Fruit fly (Drosophila melanogaster) whole organism, wandering third instar larva: ENCODE measurements around the gene rictor.

Experiments used
- Abd-B ChIP-seq: fragments of >200 bp; optimal IDR thresholded peaks from 2 replicates; lab custom pipeline; 2017; ENCODE audit warnings: missing biosample characterization, missing genetic modification characterization
- CG32264 ChIP-seq: fragments of 200-800 bp; sonication (Bioruptor generic); optimal IDR thresholded peaks from 2 replicates; lab custom pipeline; 2016; ENCODE audit warnings: missing biosample characterization, missing genetic modification characterization
- CG9705 ChIP-seq: fragments of 200-800 bp; sonication (Bioruptor generic); optimal IDR thresholded peaks from 2 replicates; lab custom pipeline; 2018; ENCODE audit warnings: missing biosample characterization, mild to moderate bottlenecking, missing genetic modification characterization
- CrebA ChIP-seq: fragments of 200-800 bp; sonication (Bioruptor generic); optimal IDR thresholded peaks from 2 replicates; lab custom pipeline; 2016; ENCODE audit warnings: missing biosample characterization, mild to moderate bottlenecking, missing genetic modification characterization, borderline replicate concordance
- Dfd ChIP-seq: fragments of >200 bp; optimal IDR thresholded peaks from 2 replicates; lab custom pipeline; 2017; ENCODE audit warnings: missing biosample characterization, missing genetic modification characterization
- Dif ChIP-seq: fragments of 200-275, 200-300 bp; sonication (Bioruptor generic); optimal IDR thresholded peaks from 2 replicates; lab custom pipeline; 2018; ENCODE audit warnings: missing biosample characterization, missing genetic modification characterization; ENCODE audit not compliant: partially characterized antibody
- GATAd ChIP-seq: sonication (Bioruptor generic); optimal IDR thresholded peaks from 2 replicates; lab custom pipeline; 2016; ENCODE audit warnings: missing biosample characterization, missing genetic modification characterization
- HLH106 ChIP-seq: fragments of 200-800 bp; optimal IDR thresholded peaks from 3 replicates; lab custom pipeline; 2019; ENCODE audit warnings: missing biosample characterization, mild to moderate bottlenecking, missing genetic modification characterization, moderate library complexity
- Hnf4 ChIP-seq: fragments of 200-800 bp; sonication (Bioruptor generic); optimal IDR thresholded peaks from 2 replicates; lab custom pipeline; 2016; ENCODE audit warnings: missing biosample characterization, mild to moderate bottlenecking, missing genetic modification characterization
- Hr78 ChIP-seq: fragments of >200 bp; optimal IDR thresholded peaks from 2 replicates; lab custom pipeline; 2017; ENCODE audit warnings: missing biosample characterization, missing genetic modification characterization
- Hr83 ChIP-seq: fragments of 200-300 bp; sonication (Bioruptor generic); optimal IDR thresholded peaks from 2 replicates; lab custom pipeline; 2016; ENCODE audit warnings: missing biosample characterization, mild to moderate bottlenecking, missing genetic modification characterization, moderate library complexity; ENCODE audit not compliant: poor library complexity, severe bottlenecking
- Jra ChIP-seq: sonication (Bioruptor generic); optimal IDR thresholded peaks from 2 replicates; lab custom pipeline; 2016; ENCODE audit warnings: missing biosample characterization, missing genetic modification characterization
- Mio ChIP-seq: sonication (Bioruptor generic); optimal IDR thresholded peaks from 2 replicates; lab custom pipeline; 2016; ENCODE audit warnings: missing biosample characterization, missing genetic modification characterization
- Myc ChIP-seq: fragments of >200 bp; optimal IDR thresholded peaks from 2 replicates; lab custom pipeline; 2017
- N ChIP-seq: fragments of >200 bp; optimal IDR thresholded peaks from 2 replicates; lab custom pipeline; 2018; ENCODE audit warnings: missing biosample characterization, missing external identifiers, missing genetic modification characterization
- OdsH ChIP-seq: fragments of 200-800 bp; sonication (Bioruptor generic); optimal IDR thresholded peaks from 2 replicates; lab custom pipeline; 2016; ENCODE audit warnings: missing biosample characterization, mild to moderate bottlenecking, missing genetic modification characterization
- Rel ChIP-seq, 2 experiments: fragments of 200-800 bp; sonication (Bioruptor generic) in 1 of 2; optimal IDR thresholded peaks; 2 replicates in 1 of 2; 3 replicates in 1 of 2; lab custom pipeline; 2016 to 2019; ENCODE audit warnings: mild to moderate bottlenecking in 2 of 2, missing biosample characterization in 2 of 2, missing genetic modification characterization in 2 of 2, moderate library complexity in 1 of 2
- Sp1 ChIP-seq: fragments of 200-800 bp; sonication (Bioruptor generic); optimal IDR thresholded peaks from 3 replicates; lab custom pipeline; 2019; ENCODE audit warnings: missing biosample characterization, mild to moderate bottlenecking, missing genetic modification characterization, moderate library complexity
- Vsx2 ChIP-seq: fragments of 200-300, 225-300 bp; sonication (Bioruptor generic); optimal IDR thresholded peaks from 2 replicates; lab custom pipeline; 2018; ENCODE audit warnings: missing biosample characterization, missing genetic modification characterization; ENCODE audit not compliant: partially characterized antibody
- br ChIP-seq: fragments of 200-800 bp; sonication (Bioruptor generic); optimal IDR thresholded peaks from 2 replicates; lab custom pipeline; 2016; ENCODE audit warnings: missing biosample characterization, missing genetic modification characterization
- brk ChIP-seq: fragments of 200-800 bp; sonication (Bioruptor generic); optimal IDR thresholded peaks from 2 replicates; lab custom pipeline; 2016; ENCODE audit warnings: missing biosample characterization, mild to moderate bottlenecking, missing genetic modification characterization
- dmrt93B ChIP-seq: fragments of 200-800 bp; sonication (Bioruptor generic); optimal IDR thresholded peaks from 2 replicates; lab custom pipeline; 2018; ENCODE audit warnings: missing biosample characterization, mild to moderate bottlenecking, missing genetic modification characterization
- dsf ChIP-seq: sonication (Bioruptor generic); optimal IDR thresholded peaks from 2 replicates; lab custom pipeline; 2016; ENCODE audit warnings: missing biosample characterization, missing genetic modification characterization, borderline replicate concordance
- ey ChIP-seq: fragments of 200-800 bp; sonication (Bioruptor generic); optimal IDR thresholded peaks from 2 replicates; lab custom pipeline; 2016; ENCODE audit warnings: missing biosample characterization, missing genetic modification characterization
- foxo ChIP-seq, 2 experiments: fragments of 200-800 bp; sonication (Bioruptor generic); optimal IDR thresholded peaks; 2 replicates in 1 of 2; 3 replicates in 1 of 2; lab custom pipeline; 2016 to 2017; ENCODE audit warnings: missing biosample characterization in 2 of 2, missing genetic modification characterization in 2 of 2
- fru ChIP-seq: fragments of 200-800 bp; sonication (Bioruptor generic); optimal IDR thresholded peaks from 3 replicates; lab custom pipeline; 2016; ENCODE audit warnings: missing biosample characterization, mild to moderate bottlenecking, missing genetic modification characterization
- h ChIP-seq: fragments of 200-800 bp; sonication (Bioruptor generic); optimal IDR thresholded peaks from 3 replicates; lab custom pipeline; 2016; ENCODE audit warnings: missing biosample characterization, mild to moderate bottlenecking, missing genetic modification characterization
- jim ChIP-seq: fragments of 175-275, 200-325 bp; sonication (Bioruptor generic); optimal IDR thresholded peaks from 2 replicates; lab custom pipeline; 2016; ENCODE audit warnings: missing biosample characterization, mild to moderate bottlenecking, missing genetic modification characterization
- lola ChIP-seq: fragments of >200 bp; optimal IDR thresholded peaks from 2 replicates; lab custom pipeline; 2017; ENCODE audit warnings: missing biosample characterization, missing genetic modification characterization
- pan ChIP-seq: fragments of >200 bp; optimal IDR thresholded peaks from 2 replicates; lab custom pipeline; 2017
- rgr ChIP-seq: fragments of 200-800 bp; sonication (Bioruptor generic); optimal IDR thresholded peaks from 3 replicates; lab custom pipeline; 2016; ENCODE audit warnings: missing biosample characterization, mild to moderate bottlenecking, missing genetic modification characterization
- sage ChIP-seq: fragments of 200-800 bp; sonication (Bioruptor generic); optimal IDR thresholded peaks from 2 replicates; lab custom pipeline; 2016; ENCODE audit warnings: missing biosample characterization, mild to moderate bottlenecking, missing genetic modification characterization
- sv ChIP-seq: fragments of 200-800 bp; sonication (Bioruptor generic); optimal IDR thresholded peaks from 3 replicates; lab custom pipeline; 2016; ENCODE audit warnings: missing biosample characterization, missing genetic modification characterization
- tai ChIP-seq: sonication (Bioruptor generic); optimal IDR thresholded peaks from 2 replicates; lab custom pipeline; 2016; ENCODE audit warnings: missing biosample characterization, missing genetic modification characterization
- usp ChIP-seq: fragments of >200 bp; optimal IDR thresholded peaks from 2 replicates; lab custom pipeline; 2017; ENCODE audit warnings: missing biosample characterization, missing genetic modification characterization
- woc ChIP-seq: sonication (Bioruptor generic); optimal IDR thresholded peaks from 2 replicates; lab custom pipeline; 2016; ENCODE audit warnings: missing biosample characterization, mild to moderate bottlenecking, missing genetic modification characterization

The rictor gene

DNA sequence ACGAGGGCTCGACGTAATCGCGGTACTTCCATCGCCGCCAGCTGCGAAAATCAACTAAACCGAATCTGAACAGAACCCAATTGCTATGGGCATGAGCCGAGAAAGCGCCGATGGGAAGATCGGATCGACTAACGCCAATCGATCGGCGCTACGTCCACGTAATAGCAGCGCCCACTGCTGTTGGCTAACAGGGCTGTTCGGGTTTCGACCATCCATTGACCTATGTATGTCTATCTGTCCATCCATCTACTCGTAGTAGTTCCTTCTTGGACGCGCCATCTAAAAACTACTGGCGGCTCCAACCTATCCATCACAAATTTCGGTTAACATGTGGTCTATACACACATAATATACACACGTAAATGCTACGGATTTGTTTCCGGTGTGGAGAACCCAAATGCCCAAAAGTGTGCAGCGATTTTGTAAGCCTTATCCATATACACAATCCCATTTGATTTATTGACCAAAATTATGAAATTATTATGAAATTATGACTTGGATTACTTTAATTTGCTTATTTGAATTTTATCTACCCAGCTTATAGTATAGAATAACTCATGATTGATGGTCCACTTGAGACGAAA lies 19.2 kb downstream of the rictor start, which contains the start of gene CG14196:
CG14196 (minus strand) TSS at position 51 of the 584 bp plus-strand sequence.
- TF ChIP-seq foxo (GFP tag; optimal IDR thresholded peaks at IDR 0.05; lab: Kevin White, UChicago) (peak in 1 of 2 experiments; percentile 1), Jra (GFP tag; lab: Kevin White, UChicago) (no peak), CG32264 (no peak), pan (lab: Kevin White, UChicago) (no peak), Sp1 (GFP tag; lab: Kevin White, UChicago) (no peak), Myc (lab: Kevin White, UChicago) (no peak), CrebA (GFP tag; lab: Kevin White, UChicago) (no peak), Rel (GFP tag; optimal IDR thresholded peaks at IDR 0.05; lab: Kevin White, UChicago) (no peak), Rel (tag; optimal IDR thresholded peaks at IDR 0.05; lab: Kevin White, UChicago) (no peak), br (no peak)

DNA sequence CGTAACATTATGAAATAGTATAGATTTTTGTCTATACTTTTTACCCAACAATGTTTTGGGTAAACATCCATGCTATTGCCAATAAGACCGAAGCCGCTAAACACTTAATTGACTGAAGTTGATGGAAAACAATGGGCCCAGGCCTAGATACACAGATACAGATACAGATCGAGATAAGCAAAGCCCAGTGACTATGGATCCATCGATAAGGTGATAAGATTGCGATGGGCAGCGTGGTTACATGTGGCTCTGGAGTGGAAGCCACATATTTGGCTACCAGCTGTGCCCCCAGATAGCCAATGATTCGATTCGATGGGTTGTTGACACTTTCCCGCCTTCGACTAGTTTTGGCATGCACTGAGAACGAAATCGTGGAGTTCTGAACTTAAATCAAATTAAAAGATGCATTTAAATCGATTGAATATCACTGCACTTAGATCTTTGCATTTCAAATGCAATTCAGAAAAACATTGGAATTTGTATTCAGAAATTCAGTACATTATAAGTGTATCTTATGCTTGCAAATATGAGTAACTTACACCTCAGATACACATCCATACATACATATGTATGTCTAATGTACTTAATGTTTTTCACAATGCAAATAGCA lies 20.7 kb downstream of the rictor start:
- TF ChIP-seq OdsH (GFP tag; lab: Kevin White, UChicago): no peak
- TF ChIP-seq Hr83: no peak
- no peak for TF ChIP-seq Abd-B

DNA sequence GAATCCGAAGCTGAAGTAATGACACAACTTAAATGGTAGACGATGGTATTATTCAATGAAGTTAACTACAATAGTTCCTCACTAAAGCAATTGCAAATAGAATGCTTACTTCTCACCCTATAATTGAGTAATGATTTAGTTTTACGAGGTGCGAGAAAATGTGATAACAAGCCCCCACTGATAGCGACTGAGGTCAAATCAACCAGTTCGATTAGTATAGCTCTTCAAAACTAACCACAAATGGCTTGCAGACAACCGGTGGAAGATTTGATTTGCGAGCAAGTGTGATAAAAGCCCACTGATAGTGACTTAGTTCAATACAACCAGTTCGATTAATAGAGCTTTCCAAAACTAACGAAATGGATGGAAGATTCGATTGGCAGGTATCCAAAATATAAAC lies 21.7 kb downstream of the rictor start:
- TF ChIP-seq jim (GFP tag; lab: Kevin White, UChicago) (no peak), CG9705 (GFP tag; lab: Kevin White, UChicago) (no peak), sv (no peak), dsf (GFP tag; lab: Kevin White, UChicago) (no peak), woc (no peak), usp (GFP tag; lab: Kevin White, UChicago) (no peak), rgr (GFP tag; lab: Kevin White, UChicago) (no peak), Sp1 (GFP tag; lab: Kevin White, UChicago) (no peak), foxo (GFP tag; optimal IDR thresholded peaks at IDR 0.05; lab: Kevin White, UChicago) (no peak), Dfd (no peak), Hr83 (no peak), Hnf4 (no peak), Dif (GFP tag; lab: Kevin White, UChicago) (no peak), GATAd (GFP tag; lab: Kevin White, UChicago) (no peak), Mio (GFP tag; lab: Kevin White, UChicago) (no peak), lola (GFP tag; lab: Kevin White, UChicago) (no peak), Hr78 (GFP tag; lab: Kevin White, UChicago) (no peak), OdsH (GFP tag; lab: Kevin White, UChicago) (no peak), brk (no peak)

DNA sequence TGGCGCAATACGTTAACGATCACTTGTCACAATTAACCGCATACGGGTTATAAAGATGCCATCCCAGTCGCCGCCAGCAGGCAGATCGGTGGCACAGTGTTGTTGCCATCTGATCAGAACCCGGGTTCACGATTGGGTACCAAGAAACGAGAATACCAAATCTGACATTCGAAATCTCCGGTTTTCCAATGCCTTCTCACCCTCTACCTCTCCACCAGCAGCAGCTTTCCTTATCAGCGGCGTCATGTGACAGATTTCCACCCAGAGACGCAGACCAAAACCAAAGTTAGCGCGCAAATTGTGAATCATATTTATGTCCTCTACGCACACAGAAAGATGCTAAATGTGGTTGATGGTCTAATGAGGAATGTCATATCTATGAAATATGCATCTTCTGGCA lies 22.4 kb downstream of the rictor start:
- TF ChIP-seq Sp1 (GFP tag; lab: Kevin White, UChicago): no peak
- TF ChIP-seq lola (GFP tag; lab: Kevin White, UChicago): no peak
- no peak for TF ChIP-seq pan (lab: Kevin White, UChicago)
- TF ChIP-seq tai: no peak
- TF ChIP-seq Vsx2 (GFP tag; lab: Kevin White, UChicago): no peak
- no peak for TF ChIP-seq Hr83
- TF ChIP-seq h (GFP tag; lab: Kevin White, UChicago): no peak
- TF ChIP-seq br: no peak
- TF ChIP-seq brk: no peak

DNA sequence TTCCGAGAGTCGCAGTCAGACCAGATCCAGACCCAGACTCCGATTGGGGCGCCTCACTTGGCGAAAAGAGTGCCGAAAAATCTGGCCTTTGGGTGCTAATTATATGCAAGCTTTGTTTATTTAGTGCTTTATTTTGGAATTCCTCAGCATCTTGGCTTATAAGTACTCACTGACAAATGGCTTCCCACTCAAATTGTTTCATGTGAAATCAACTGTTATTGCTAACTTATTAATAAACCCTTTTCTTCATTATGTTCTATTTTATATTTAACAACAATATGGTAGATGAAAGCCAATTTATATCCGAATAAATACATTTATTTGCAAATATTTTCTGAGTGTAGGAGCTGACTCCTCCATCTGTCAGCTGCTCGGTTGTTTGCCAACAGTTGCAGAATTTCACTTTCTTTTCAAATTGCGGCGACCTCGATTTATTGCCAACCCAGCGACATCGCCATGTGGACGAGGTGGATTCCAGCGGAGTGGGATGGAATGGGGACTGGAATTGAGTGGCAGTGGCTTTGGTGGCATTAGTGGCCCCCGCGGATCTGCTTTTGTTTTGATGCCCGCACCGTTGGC lies 31.1 kb downstream of the rictor start:
- TF ChIP-seq HLH106 (tag; lab: Kevin White, UChicago): peak; percentile 61
- no peak for TF ChIP-seq Dif (GFP tag; lab: Kevin White, UChicago)
- no peak for TF ChIP-seq Jra (GFP tag; lab: Kevin White, UChicago)
- no peak for TF ChIP-seq Sp1 (GFP tag; lab: Kevin White, UChicago)
- no peak for TF ChIP-seq usp (GFP tag; lab: Kevin White, UChicago)
- no peak for TF ChIP-seq lola (GFP tag; lab: Kevin White, UChicago)
- TF ChIP-seq tai: no peak
- TF ChIP-seq woc: peak; percentile 42
- no peak for TF ChIP-seq CG9705 (GFP tag; lab: Kevin White, UChicago)
- TF ChIP-seq Hr78 (GFP tag; lab: Kevin White, UChicago): no peak
- TF ChIP-seq rgr (GFP tag; lab: Kevin White, UChicago): peak; percentile 33
- TF ChIP-seq Myc (lab: Kevin White, UChicago): no peak
- TF ChIP-seq Dfd: no peak
- no peak for TF ChIP-seq N (GFP tag; lab: Kevin White, UChicago)
- no peak for TF ChIP-seq Hnf4
- TF ChIP-seq brk: no peak
- TF ChIP-seq Hr83: no peak
- peak; percentile 27 for TF ChIP-seq ey
- TF ChIP-seq Mio (GFP tag; lab: Kevin White, UChicago): no peak
- no peak for TF ChIP-seq Abd-B
- peak; percentile 21 for TF ChIP-seq OdsH (GFP tag; lab: Kevin White, UChicago)
- TF ChIP-seq fru (GFP tag; lab: Kevin White, UChicago): peak; percentile 66
- no peak for TF ChIP-seq CG32264
- no peak for TF ChIP-seq sage (GFP tag; lab: Kevin White, UChicago)
- peak; percentile 40 for TF ChIP-seq dmrt93B (GFP tag; lab: Kevin White, UChicago)
- TF ChIP-seq br: peak; percentile 38
- TF ChIP-seq sv: no peak
- peak in 1 of 2 experiments; percentile 55 for TF ChIP-seq foxo (GFP tag; optimal IDR thresholded peaks at IDR 0.05; lab: Kevin White, UChicago)
- no peak for TF ChIP-seq pan (lab: Kevin White, UChicago)
- no peak for TF ChIP-seq Rel (GFP tag; optimal IDR thresholded peaks at IDR 0.05; lab: Kevin White, UChicago)
- TF ChIP-seq Rel (tag; optimal IDR thresholded peaks at IDR 0.05; lab: Kevin White, UChicago): no peak
